Worm (Caenorhabditis elegans) whole organism, L4 larva: ENCODE measurements around the gene clec-78.

ENCODE experiments used
- F10B5.3 ChIP-seq: sonication (generic microtip); optimal IDR thresholded peaks from 2 replicates; lab custom pipeline; 2016; ENCODE audit warnings: mild to moderate bottlenecking, missing genetic modification characterization, missing compliant biosample characterization
- F26F4.8 ChIP-seq: fragments of 200-800 bp; sonication (Bioruptor generic); conservative IDR thresholded peaks from 2 replicates; pipeline ENCODE4 v1.3.6; 2022; ENCODE audit warnings: missing genetic modification characterization, missing compliant biosample characterization
- F49E8.2 ChIP-seq: sonication (generic microtip); optimal IDR thresholded peaks from 2 replicates; lab custom pipeline; 2016; ENCODE audit warnings: missing compliant biosample characterization, mild to moderate bottlenecking, missing genetic modification characterization, borderline replicate concordance
- R02D3.7 ChIP-seq: fragments of 150-350 bp; sonication (generic microtip); optimal IDR thresholded peaks from 3 replicates; lab custom pipeline; 2014; ENCODE audit warnings: missing biosample characterization, missing genetic modification characterization
- T26A8.4 ChIP-seq: fragments of 200-800 bp; sonication (Bioruptor generic); IDR thresholded peaks from 2 replicates; pipeline ENCODE4 v1.3.6; 2022; ENCODE audit warnings: missing genetic modification characterization, missing compliant biosample characterization
- Y5F2A.4 ChIP-seq: fragments of 200-800 bp; sonication (Bioruptor generic); optimal IDR thresholded peaks from 2 replicates; lab custom pipeline; 2018; ENCODE audit warnings: mild to moderate bottlenecking, missing genetic modification characterization, missing compliant biosample characterization
- Y75B8A.6 ChIP-seq: fragments of 200-800 bp; sonication (Bioruptor generic); IDR thresholded peaks from 2 replicates; pipeline ENCODE4 v1.3.6; 2022; ENCODE audit warnings: missing genetic modification reagents, missing genetic modification characterization, missing compliant biosample characterization
- aha-1 ChIP-seq: fragments of 150-350 bp; peaks from one replicate; lab custom pipeline; 2014; ENCODE audit warnings: missing biosample characterization, missing genetic modification characterization
- aly-2 ChIP-seq: sonication (generic microtip); optimal IDR thresholded peaks from 2 replicates; lab custom pipeline; 2018; ENCODE audit warnings: missing biosample characterization, missing genetic modification characterization
- ama-1 ChIP-seq: fragments of 150-350 bp; optimal IDR thresholded peaks from 2 replicates; lab custom pipeline; 2014; ENCODE audit warnings: inconsistent platforms, mixed read lengths
- arid-1 ChIP-seq: fragments of 200-800 bp; sonication (Bioruptor generic); conservative IDR thresholded peaks from 2 replicates; pipeline ENCODE4 v1.3.6; 2022; ENCODE audit warnings: missing genetic modification reagents, missing genetic modification characterization, missing compliant biosample characterization
- ceh-20 ChIP-seq: fragments of 200-800 bp; sonication (Bioruptor generic); IDR thresholded peaks from 2 replicates; pipeline ENCODE4 v1.3.6; 2022; ENCODE audit warnings: missing genetic modification reagents, missing genetic modification characterization, missing compliant biosample characterization
- ceh-62 ChIP-seq: sonication (generic microtip); optimal IDR thresholded peaks from 2 replicates; lab custom pipeline; 2017; ENCODE audit warnings: missing biosample characterization, missing genetic modification characterization
- cey-2 ChIP-seq: sonication (generic microtip); optimal IDR thresholded peaks from 3 replicates; lab custom pipeline; 2017; ENCODE audit warnings: missing genetic modification characterization, mild to moderate bottlenecking, missing compliant biosample characterization, antibody characterized with exemption, borderline replicate concordance; ENCODE audit not compliant: insufficient read depth
- ctbp-1 ChIP-seq: fragments of 200-800 bp; sonication (Bioruptor generic); IDR thresholded peaks from 2 replicates; pipeline ENCODE4 v1.3.6; 2022; ENCODE audit warnings: missing genetic modification reagents, missing genetic modification characterization, missing compliant biosample characterization
- daf-12 ChIP-seq: fragments of 150-350 bp; optimal IDR thresholded peaks from 2 replicates; lab custom pipeline; 2014; ENCODE audit warnings: missing biosample characterization, missing genetic modification reagents, missing genetic modification characterization
- daf-19 ChIP-seq: fragments of 200-800 bp; sonication (Bioruptor generic); conservative IDR thresholded peaks from 2 replicates; pipeline ENCODE4 v1.3.6; 2022; ENCODE audit warnings: missing genetic modification characterization, missing compliant biosample characterization
- daf-8 ChIP-seq: fragments of 200-800 bp; sonication (Bioruptor generic); IDR thresholded peaks from 2 replicates; pipeline ENCODE4 v1.3.6; 2022; ENCODE audit warnings: missing genetic modification characterization, missing compliant biosample characterization
- dmd-9 ChIP-seq: fragments of 200-800 bp; sonication (Bioruptor generic); IDR thresholded peaks from 2 replicates; pipeline ENCODE4 v1.3.6; 2022; ENCODE audit warnings: missing genetic modification reagents, missing genetic modification characterization, missing compliant biosample characterization
- duxl-1 ChIP-seq: sonication (generic microtip); optimal IDR thresholded peaks from 2 replicates; lab custom pipeline; 2016; ENCODE audit warnings: mild to moderate bottlenecking, missing genetic modification characterization, moderate library complexity, missing compliant biosample characterization; ENCODE audit not compliant: poor library complexity
- egl-27 ChIP-seq: sonication (generic microtip); optimal IDR thresholded peaks from 3 replicates; lab custom pipeline; 2017; ENCODE audit warnings: missing biosample characterization, missing genetic modification reagents, missing genetic modification characterization
- egl-43 ChIP-seq: fragments of 200-800 bp; sonication (Bioruptor generic); IDR thresholded peaks from 2 replicates; pipeline ENCODE4 v1.3.6; 2022; ENCODE audit warnings: missing genetic modification reagents, missing genetic modification characterization, missing compliant biosample characterization
- hlh-30 ChIP-seq: sonication (generic microtip); optimal IDR thresholded peaks from 2 replicates; lab custom pipeline; 2017; ENCODE audit warnings: antibody characterized with exemption, mild to moderate bottlenecking, missing genetic modification characterization, missing compliant biosample characterization; ENCODE audit not compliant: insufficient read depth
- lim-7 ChIP-seq: fragments of 200-800 bp; sonication (Bioruptor generic); IDR thresholded peaks from 2 replicates; pipeline ENCODE4 v1.3.6; 2022; ENCODE audit warnings: missing genetic modification characterization, missing compliant biosample characterization
- lin-1 ChIP-seq: fragments of 200-800 bp; sonication (Bioruptor generic); IDR thresholded peaks from 2 replicates; pipeline ENCODE4 v1.3.6; 2022; ENCODE audit warnings: missing genetic modification reagents, missing genetic modification characterization, missing compliant biosample characterization
- lin-13 ChIP-seq: fragments of 150-350 bp; optimal IDR thresholded peaks from 2 replicates; lab custom pipeline; 2014; ENCODE audit warnings: missing biosample characterization, missing genetic modification reagents, missing genetic modification characterization
- lin-15B ChIP-seq: fragments of 150-350 bp; sonication (generic microtip); optimal IDR thresholded peaks from 3 replicates; lab custom pipeline; 2014; ENCODE audit warnings: missing biosample characterization, missing genetic modification characterization
- lin-38 ChIP-seq: fragments of 200-800 bp; sonication (Bioruptor generic); IDR thresholded peaks from 2 replicates; pipeline ENCODE4 v1.3.6; 2022; ENCODE audit warnings: missing genetic modification reagents, missing genetic modification characterization, missing compliant biosample characterization
- lir-3 ChIP-seq: sonication (generic microtip); optimal IDR thresholded peaks from 2 replicates; lab custom pipeline; 2016; ENCODE audit warnings: mild to moderate bottlenecking, missing genetic modification characterization, missing compliant biosample characterization
- madf-5 ChIP-seq, 2 experiments: fragments of 200-800 bp; sonication (Bioruptor generic); IDR thresholded peaks; 2 replicates each; pipeline ENCODE4 v1.3.6; 2022; ENCODE audit warnings: missing compliant biosample characterization in 2 of 2, missing genetic modification characterization in 2 of 2
- mdl-1 ChIP-seq, 2 experiments: fragments of 150-350 bp in 1 of 2; sonication (generic microtip) in 1 of 2; optimal IDR thresholded peaks; 2 replicates each; lab custom pipeline; 2014 to 2017; ENCODE audit warnings: missing biosample characterization in 2 of 2, missing genetic modification characterization in 2 of 2
- mdt-29 ChIP-seq: fragments of 200-800 bp; sonication (Bioruptor generic); IDR thresholded peaks from 2 replicates; pipeline ENCODE4 v1.3.6; 2022; ENCODE audit warnings: missing genetic modification reagents, missing genetic modification characterization, missing compliant biosample characterization
- nhr-102 ChIP-seq: sonication (generic microtip); optimal IDR thresholded peaks from 2 replicates; lab custom pipeline; 2016; ENCODE audit warnings: mild to moderate bottlenecking, missing genetic modification characterization, moderate library complexity, missing compliant biosample characterization
- nhr-11 ChIP-seq: fragments of 150-350 bp; optimal IDR thresholded peaks from 2 replicates; lab custom pipeline; 2014; ENCODE audit warnings: missing biosample characterization, missing genetic modification characterization
- nhr-28 ChIP-seq: fragments of 150-350 bp; optimal IDR thresholded peaks from 2 replicates; lab custom pipeline; 2014; ENCODE audit warnings: missing biosample characterization, missing genetic modification characterization
- nhr-41 ChIP-seq: fragments of 200-800 bp; sonication (Bioruptor generic); IDR thresholded peaks from 2 replicates; pipeline ENCODE4 v1.3.6; 2022; ENCODE audit warnings: missing genetic modification reagents, missing genetic modification characterization, missing compliant biosample characterization
- nhr-42 ChIP-seq: fragments of 200-800 bp; sonication (Bioruptor generic); IDR thresholded peaks from 2 replicates; pipeline ENCODE4 v1.3.6; 2022; ENCODE audit warnings: missing genetic modification characterization, missing compliant biosample characterization
- php-3 ChIP-seq: fragments of 200-800 bp; sonication (Bioruptor generic); IDR thresholded peaks from 2 replicates; pipeline ENCODE4 v1.3.6; 2022; ENCODE audit warnings: missing genetic modification reagents, missing genetic modification characterization, missing compliant biosample characterization
- skn-1 ChIP-seq: fragments of 150-350 bp; optimal IDR thresholded peaks from 2 replicates; lab custom pipeline; 2014; ENCODE audit warnings: missing biosample characterization, missing genetic modification characterization
- snpc-1.2 ChIP-seq: fragments of 200-800 bp; sonication (Bioruptor generic); IDR thresholded peaks from 2 replicates; pipeline ENCODE4 v1.3.6; 2022; ENCODE audit warnings: missing genetic modification reagents, missing genetic modification characterization, missing compliant biosample characterization
- spr-1 ChIP-seq: sonication (generic microtip); optimal IDR thresholded peaks from 2 replicates; lab custom pipeline; 2016; ENCODE audit warnings: mild to moderate bottlenecking, missing genetic modification characterization, missing compliant biosample characterization
- spr-3 ChIP-seq: fragments of 200-800 bp; sonication (Bioruptor generic); optimal IDR thresholded peaks from 2 replicates; lab custom pipeline; 2018; ENCODE audit warnings: mild to moderate bottlenecking, missing genetic modification characterization, missing compliant biosample characterization
- tag-97 ChIP-seq: fragments of 200-800 bp; sonication (Bioruptor generic); IDR thresholded peaks from 2 replicates; pipeline ENCODE4 v1.3.6; 2022; ENCODE audit warnings: missing genetic modification characterization, missing compliant biosample characterization
- tra-1 ChIP-seq: fragments of 200-800 bp; sonication (Bioruptor generic); IDR thresholded peaks from 2 replicates; pipeline ENCODE4 v1.3.6; 2022; ENCODE audit warnings: missing genetic modification reagents, missing genetic modification characterization, missing compliant biosample characterization
- unc-39 ChIP-seq: sonication (generic microtip); optimal IDR thresholded peaks from 2 replicates; lab custom pipeline; 2017; ENCODE audit warnings: missing biosample characterization, missing genetic modification characterization
- unc-62 ChIP-seq, 3 experiments: fragments of 150-350 bp in 1 of 3; sonication (generic microtip); optimal IDR thresholded peaks in 2 of 3; peaks in 1 of 3; 1 replicate in 1 of 3; 2 replicates in 2 of 3; lab custom pipeline; 2014 to 2017; ENCODE audit warnings: missing biosample characterization in 3 of 3, missing genetic modification characterization in 3 of 3, missing genetic modification reagents in 3 of 3, missing genotype in 1 of 3
- vab-7 ChIP-seq: fragments of 200-800 bp; sonication (Bioruptor generic); IDR thresholded peaks from 2 replicates; pipeline ENCODE4 v1.3.6; 2022; ENCODE audit warnings: missing genetic modification reagents, missing genetic modification characterization, missing compliant biosample characterization
- zfp-2 ChIP-seq: sonication (generic microtip); optimal IDR thresholded peaks from 2 replicates; lab custom pipeline; 2016; ENCODE audit warnings: mild to moderate bottlenecking, missing genetic modification characterization, missing compliant biosample characterization
- zip-11 ChIP-seq: fragments of 200-800 bp; sonication (Bioruptor generic); IDR thresholded peaks from 2 replicates; pipeline ENCODE4 v1.3.6; 2022; ENCODE audit warnings: missing genetic modification characterization, missing compliant biosample characterization
- zip-2 ChIP-seq: fragments of 150-350 bp; optimal IDR thresholded peaks from 2 replicates; lab custom pipeline; 2014; ENCODE audit warnings: missing biosample characterization, missing genetic modification characterization

Gene clec-78

ce11 chrIV:4024159-4025004 lies 35.5 kb downstream of the clec-78 start (continued):
- no peak for TF ChIP-seq Y75B8A.6
- peak; percentile 27; the same call in 1 of the 2 replicates for TF ChIP-seq php-3 (GFP tag; lab: Robert Waterston, UW)
- no peak for TF ChIP-seq daf-12 (tag; lab: Kevin White, UChicago)
- no peak for TF ChIP-seq lin-1 (GFP tag; lab: Robert Waterston, UW)
- TF ChIP-seq T26A8.4 (GFP tag; lab: Robert Waterston, UW): peak; percentile 66
- TF ChIP-seq lin-15B: no peak
- peak; percentile 23 for TF ChIP-seq duxl-1
- no peak for TF ChIP-seq aly-2 (tag; lab: Kevin White, UChicago)
- peak in 1 of 2 experiments; percentile 55 for TF ChIP-seq unc-62 (GFP tag; optimal IDR thresholded peaks at IDR 0.05 in 1 of 2; lab: Kevin White, UChicago)
- no peak for TF ChIP-seq unc-62 (tag; optimal IDR thresholded peaks at IDR 0.05; lab: Kevin White, UChicago)
- TF ChIP-seq ama-1 (lab: Kevin White, UChicago): no peak
- no peak for TF ChIP-seq madf-5 (GFP tag; IDR thresholded peaks at IDR 0.05; lab: Robert Waterston, UW)
- TF ChIP-seq egl-43 (GFP tag; lab: Robert Waterston, UW): peak; percentile 64; the same call in 1 of the 2 replicates
- TF ChIP-seq nhr-11 (tag; lab: Kevin White, UChicago): peak; percentile 64
- peak; percentile 61 for TF ChIP-seq nhr-102 (tag; lab: Kevin White, UChicago)
- TF ChIP-seq dmd-9 (GFP tag; lab: Robert Waterston, UW): no peak
- TF ChIP-seq tra-1 (GFP tag; lab: Robert Waterston, UW): peak; percentile 86
- no peak for TF ChIP-seq lir-3 (tag; lab: Kevin White, UChicago)
- no peak for TF ChIP-seq vab-7 (GFP tag; lab: Robert Waterston, UW)
- TF ChIP-seq ctbp-1 (GFP tag; lab: Robert Waterston, UW): peak; percentile 37; the same call in 1 of the 2 replicates
- no peak for TF ChIP-seq egl-27 (tag; lab: Kevin White, UChicago)
- TF ChIP-seq F10B5.3 (tag; lab: Kevin White, UChicago): no peak
- no peak for TF ChIP-seq tag-97
- no peak for TF ChIP-seq zip-11 (GFP tag; lab: Robert Waterston, UW)
- no peak for TF ChIP-seq spr-1 (tag; lab: Kevin White, UChicago)
- TF ChIP-seq lim-7 (GFP tag; lab: Robert Waterston, UW): no peak; the same call in 1 of the 2 replicates
- TF ChIP-seq R02D3.7: no peak
- no peak for TF ChIP-seq daf-8
- no peak for TF ChIP-seq lin-13
- TF ChIP-seq F49E8.2 (tag; lab: Kevin White, UChicago): no peak
- TF ChIP-seq lin-38 (GFP tag; lab: Robert Waterston, UW): no peak
- peak; percentile 72 for TF ChIP-seq aha-1 (tag; lab: Kevin White, UChicago)
- no peak for TF ChIP-seq nhr-42 (GFP tag; lab: Robert Waterston, UW)
- TF ChIP-seq mdl-1 (tag; optimal IDR thresholded peaks at IDR 0.05; lab: Kevin White, UChicago): peak in 1 of 2 experiments; percentile 82
- TF ChIP-seq unc-39: no peak
- TF ChIP-seq snpc-1.2 (GFP tag; lab: Robert Waterston, UW): no peak
- no peak for TF ChIP-seq mdt-29 (GFP tag; lab: Robert Waterston, UW)
- TF ChIP-seq spr-3 (GFP tag; lab: Kevin White, UChicago): no peak
- no peak for TF ChIP-seq F26F4.8
- TF ChIP-seq zfp-2 (tag; lab: Kevin White, UChicago): no peak
- TF ChIP-seq ceh-20 (GFP tag; lab: Robert Waterston, UW): no peak
- TF ChIP-seq hlh-30 (tag; lab: Kevin White, UChicago): no peak
- peak; percentile 93 for TF ChIP-seq nhr-28 (tag; lab: Kevin White, UChicago)
- TF ChIP-seq ceh-62 (tag; lab: Kevin White, UChicago): no peak
- no peak for TF ChIP-seq Y5F2A.4
- no peak for TF ChIP-seq zip-2 (tag; lab: Kevin White, UChicago)
- TF ChIP-seq nhr-41 (GFP tag; lab: Robert Waterston, UW): no peak
- no peak for TF ChIP-seq arid-1 (GFP tag; lab: Robert Waterston, UW)
- TF ChIP-seq skn-1 (tag; lab: Kevin White, UChicago): no peak
- TF ChIP-seq daf-19 (GFP tag; lab: Robert Waterston, UW): no peak
- TF ChIP-seq cey-2 (tag; lab: Kevin White, UChicago): no peak
